Fruit fly (Drosophila melanogaster) whole organism, adult: Measurements from ENCODE around the gene Elo68alpha.

Experiments used
- CG11617 ChIP-seq: fragments of 200-800 bp; sonication (Bioruptor generic); optimal IDR thresholded peaks from 2 replicates; lab custom pipeline; 2017; ENCODE audit warnings: mild to moderate bottlenecking, missing biosample characterization, missing genetic modification reagents, missing genetic modification characterization
- CG12768 ChIP-seq: fragments of 200-800 bp; sonication (Bioruptor generic); optimal IDR thresholded peaks from 2 replicates; lab custom pipeline; 2017; ENCODE audit warnings: missing biosample characterization, missing genetic modification characterization, mild to moderate bottlenecking, moderate library complexity, missing genetic modification reagents
- CG14711 ChIP-seq: fragments of 200-800 bp; sonication (Bioruptor generic); optimal IDR thresholded peaks from 2 replicates; lab custom pipeline; 2018; ENCODE audit warnings: missing biosample characterization, mild to moderate bottlenecking, missing genetic modification characterization, moderate library complexity
- CG1620 ChIP-seq: fragments of 200-800 bp; sonication (Bioruptor generic); optimal IDR thresholded peaks from 2 replicates; lab custom pipeline; 2016; ENCODE audit warnings: missing biosample characterization, missing genetic modification characterization
- CG33017 ChIP-seq: fragments of 200-800 bp; sonication (Bioruptor generic); optimal IDR thresholded peaks from 2 replicates; lab custom pipeline; 2018; ENCODE audit warnings: missing biosample characterization, mild to moderate bottlenecking, missing genetic modification characterization, moderate library complexity
- CG5204 ChIP-seq: fragments of 200-800 bp; sonication (Bioruptor generic); optimal IDR thresholded peaks from 2 replicates; lab custom pipeline; 2016; ENCODE audit warnings: missing biosample characterization, missing genetic modification characterization
- CG7045 ChIP-seq: fragments of 200-800 bp; sonication (Bioruptor generic); optimal IDR thresholded peaks from 2 replicates; lab custom pipeline; 2017; ENCODE audit warnings: missing biosample characterization, mild to moderate bottlenecking, missing genetic modification characterization
- CG7101 ChIP-seq: fragments of 200-800 bp; sonication (Bioruptor generic); optimal IDR thresholded peaks from 2 replicates; lab custom pipeline; 2018; ENCODE audit warnings: missing biosample characterization, mild to moderate bottlenecking, missing genetic modification characterization, moderate library complexity
- Clk ChIP-seq: fragments of 200-800 bp; sonication (Bioruptor generic); optimal IDR thresholded peaks from 2 replicates; lab custom pipeline; 2017; ENCODE audit warnings: missing biosample characterization, missing genetic modification characterization
- Crg-1 ChIP-seq: fragments of 200-800 bp; sonication (Bioruptor generic); optimal IDR thresholded peaks from 2 replicates; lab custom pipeline; 2016; ENCODE audit warnings: missing biosample characterization, missing genetic modification characterization
- Hr96 ChIP-seq: fragments of 200-800 bp; sonication (Bioruptor generic); optimal IDR thresholded peaks from 2 replicates; lab custom pipeline; 2016; ENCODE audit warnings: missing biosample characterization, missing genetic modification characterization
- Mnt ChIP-seq: fragments of 200-800 bp; sonication (Bioruptor generic); optimal IDR thresholded peaks from 2 replicates; lab custom pipeline; 2016; ENCODE audit warnings: missing biosample characterization, mild to moderate bottlenecking, missing genetic modification characterization
- bab1 ChIP-seq: fragments of 200-800 bp; sonication (Bioruptor generic); optimal IDR thresholded peaks from 3 replicates; lab custom pipeline; 2019; ENCODE audit warnings: missing biosample characterization, mild to moderate bottlenecking, missing genetic modification characterization, moderate library complexity
- cic ChIP-seq: fragments of 200-800 bp; sonication (Bioruptor generic); optimal IDR thresholded peaks from 2 replicates; lab custom pipeline; 2017; ENCODE audit warnings: missing biosample characterization, mild to moderate bottlenecking, missing genetic modification characterization, moderate library complexity
- cnc ChIP-seq, 2 experiments: fragments of >200 bp; optimal IDR thresholded peaks; 2 replicates each; lab custom pipeline; 2017
- kay ChIP-seq: fragments of 200-800 bp; sonication (Bioruptor generic); peaks from one replicate; lab custom pipeline; 2016; ENCODE audit warnings: missing biosample characterization, missing genetic modification characterization, borderline replicate concordance
- ovo ChIP-seq: fragments of 200-800 bp; sonication (Bioruptor generic); optimal IDR thresholded peaks from 2 replicates; lab custom pipeline; 2016; ENCODE audit warnings: missing biosample characterization, missing genetic modification characterization
- pad ChIP-seq: fragments of 200-800 bp; sonication (Bioruptor generic); optimal IDR thresholded peaks from 3 replicates; lab custom pipeline; 2017; ENCODE audit warnings: missing biosample characterization, missing genetic modification characterization, mild to moderate bottlenecking, moderate library complexity, missing genetic modification reagents
- tj ChIP-seq: fragments of 200-800 bp; sonication (Bioruptor generic); optimal IDR thresholded peaks from 3 replicates; lab custom pipeline; 2017; ENCODE audit warnings: missing biosample characterization, mild to moderate bottlenecking, missing genetic modification characterization, moderate library complexity
- toe ChIP-seq: fragments of 200-800 bp; sonication (Bioruptor generic); optimal IDR thresholded peaks from 2 replicates; lab custom pipeline; 2016; ENCODE audit warnings: missing biosample characterization, missing genetic modification characterization

Elo68alpha gene

dm6 chr3L:11089805-11090440, 12.9 kb downstream of the Elo68alpha start:
- TF ChIP-seq kay (GFP tag; lab: Kevin White, UChicago): peak; percentile 86
- TF ChIP-seq pad: peak; percentile 15
- TF ChIP-seq Hr96: no peak
- peak; percentile 77 for TF ChIP-seq CG11617 (GFP tag; lab: Kevin White, UChicago)
- peak; percentile 39 for TF ChIP-seq CG7045 (GFP tag; lab: Kevin White, UChicago)
- TF ChIP-seq bab1 (GFP tag; lab: Kevin White, UChicago): peak; percentile 59
- TF ChIP-seq tj (GFP tag; lab: Kevin White, UChicago): peak; percentile 63
- TF ChIP-seq CG7101 (tag; lab: Kevin White, UChicago): peak; percentile 47
- TF ChIP-seq CG14711 (tag; lab: Kevin White, UChicago): peak; percentile 29
- TF ChIP-seq CG33017 (tag; lab: Kevin White, UChicago): peak; percentile 48
- no peak for TF ChIP-seq CG12768
- no peak for TF ChIP-seq cnc (optimal IDR thresholded peaks at IDR 0.05; lab: Kevin White, UChicago)
- peak; percentile 50 for TF ChIP-seq CG5204 (GFP tag; lab: Kevin White, UChicago)

dm6 chr3L:11085810-11086209, 17.0 kb downstream of the Elo68alpha start:
- TF ChIP-seq bab1 (GFP tag; lab: Kevin White, UChicago) (no peak), CG14711 (tag; lab: Kevin White, UChicago) (peak; percentile 7), ovo (no peak), cic (GFP tag; lab: Kevin White, UChicago) (peak; percentile 26), CG1620 (GFP tag; lab: Kevin White, UChicago) (no peak), Mnt (GFP tag; lab: Kevin White, UChicago) (peak; percentile 73)

dm6 chr3L:11084557-11085231, 18.1 kb downstream of the Elo68alpha start:
- peak; percentile 95 for TF ChIP-seq CG11617 (GFP tag; lab: Kevin White, UChicago)
- peak; percentile 93 for TF ChIP-seq CG14711 (tag; lab: Kevin White, UChicago)
- TF ChIP-seq CG5204 (GFP tag; lab: Kevin White, UChicago): no peak
- no peak for TF ChIP-seq cnc (optimal IDR thresholded peaks at IDR 0.05; lab: Kevin White, UChicago)
- TF ChIP-seq CG12768: peak; percentile 97
- peak; percentile 93 for TF ChIP-seq Crg-1
- peak; percentile 93 for TF ChIP-seq CG1620 (GFP tag; lab: Kevin White, UChicago)
- peak; percentile 79 for TF ChIP-seq tj (GFP tag; lab: Kevin White, UChicago)
- no peak for TF ChIP-seq ovo
- peak; percentile 94 for TF ChIP-seq CG7045 (GFP tag; lab: Kevin White, UChicago)
- TF ChIP-seq CG33017 (tag; lab: Kevin White, UChicago): peak; percentile 96
- peak; percentile 82 for TF ChIP-seq cic (GFP tag; lab: Kevin White, UChicago)
- peak; percentile 86 for TF ChIP-seq kay (GFP tag; lab: Kevin White, UChicago)
- peak; percentile 96 for TF ChIP-seq bab1 (GFP tag; lab: Kevin White, UChicago)
- TF ChIP-seq Mnt (GFP tag; lab: Kevin White, UChicago): peak; percentile 65
- TF ChIP-seq pad: peak; percentile 85
- no peak for TF ChIP-seq Hr96
- TF ChIP-seq toe (GFP tag; lab: Kevin White, UChicago): no peak
- TF ChIP-seq Clk: peak; percentile 88
- peak; percentile 94 for TF ChIP-seq CG7101 (tag; lab: Kevin White, UChicago)

- peak; percentile 96 for TF ChIP-seq kay (GFP tag; lab: Kevin White, UChicago)
- peak; percentile 77 for TF ChIP-seq cic (GFP tag; lab: Kevin White, UChicago)
- TF ChIP-seq Crg-1: no peak
- TF ChIP-seq tj (GFP tag; lab: Kevin White, UChicago): peak; percentile 48
- TF ChIP-seq CG7101 (tag; lab: Kevin White, UChicago): no peak
Observed at dm6 chr3L:11083605-11084004, 19.2 kb downstream of the Elo68alpha start.

dm6 chr3L:11074043-11074853, 28.6 kb downstream of the Elo68alpha start, which contains the start of the genes Pfdn2 and Noc1:
Gene Pfdn2 (minus strand): TSS chr3L:11074388.
Gene Noc1 (plus strand): TSS chr3L:11074769.
- peak; percentile 39 for TF ChIP-seq CG33017 (tag; lab: Kevin White, UChicago)
- peak; percentile 43 for TF ChIP-seq ovo
- TF ChIP-seq bab1 (GFP tag; lab: Kevin White, UChicago): peak; percentile 35
- peak; percentile 92 for TF ChIP-seq Mnt (GFP tag; lab: Kevin White, UChicago)
- TF ChIP-seq Crg-1: no peak
- no peak for TF ChIP-seq CG1620 (GFP tag; lab: Kevin White, UChicago)
- TF ChIP-seq toe (GFP tag; lab: Kevin White, UChicago): no peak
- peak; percentile 34 for TF ChIP-seq CG14711 (tag; lab: Kevin White, UChicago)
- peak; percentile 66 for TF ChIP-seq CG7101 (tag; lab: Kevin White, UChicago)
- TF ChIP-seq CG11617 (GFP tag; lab: Kevin White, UChicago): peak; percentile 52
